Worm (Caenorhabditis elegans) whole organism, young adult: ENCODE data around the gene ceh-13.

Experiments
- B0336.3 ChIP-seq: fragments of 200-800 bp; sonication (Bioruptor generic); IDR thresholded peaks from 2 replicates; pipeline ENCODE4 v1.3.6; 2022; ENCODE audit warnings: missing genetic modification characterization, missing compliant biosample characterization
- C06A6.2 ChIP-seq: fragments of 200-800 bp; sonication (Bioruptor generic); conservative IDR thresholded peaks from 2 replicates; pipeline ENCODE4 v1.3.6; 2022; ENCODE audit warnings: missing genetic modification characterization, missing compliant biosample characterization
- D2030.7 ChIP-seq: fragments of 200-800 bp; sonication (Bioruptor generic); IDR thresholded peaks from 2 replicates; pipeline ENCODE4 v1.3.6; 2022; ENCODE audit warnings: missing genetic modification reagents, missing genetic modification characterization, missing compliant biosample characterization
- F37B4.10 ChIP-seq: fragments of 200-800 bp; sonication (Bioruptor generic); IDR thresholded peaks from 2 replicates; pipeline ENCODE4 v1.3.6; 2022; ENCODE audit warnings: missing genetic modification characterization, missing compliant biosample characterization
- F39B2.1 ChIP-seq: fragments of 200-800 bp; sonication (Bioruptor generic); IDR thresholded peaks from 2 replicates; pipeline ENCODE4 v1.3.6; 2022; ENCODE audit warnings: missing genetic modification reagents, missing genetic modification characterization, missing compliant biosample characterization
- Y53G8AR.9 ChIP-seq: fragments of 200-800 bp; sonication (Bioruptor generic); conservative IDR thresholded peaks from 2 replicates; pipeline ENCODE4 v1.3.6; 2022; ENCODE audit warnings: missing genetic modification reagents, missing genetic modification characterization, missing compliant biosample characterization
- Y67H2A.10 ChIP-seq: fragments of 200-800 bp; sonication (Bioruptor generic); conservative IDR thresholded peaks from 2 replicates; pipeline ENCODE4 v1.3.6; 2022; ENCODE audit warnings: missing genetic modification reagents, missing genetic modification characterization, missing compliant biosample characterization
- Y95B8A.8 ChIP-seq: fragments of 200-800 bp; sonication (Bioruptor generic); IDR thresholded peaks from 2 replicates; pipeline ENCODE4 v1.3.6; 2022; ENCODE audit warnings: missing genetic modification reagents, missing genetic modification characterization, missing compliant biosample characterization
- ama-1 ChIP-seq, 3 experiments: fragments of 150-350 bp in 1 of 3; sonication (generic microtip) in 2 of 3; optimal IDR thresholded peaks; 2 replicates each; lab custom pipeline; 2014 to 2018; ENCODE audit warnings: missing biosample characterization in 2 of 3, missing genetic modification characterization in 2 of 3, missing genetic modification reagents in 2 of 3
- aptf-3 ChIP-seq: fragments of 200-800 bp; sonication (Bioruptor generic); IDR thresholded peaks from 2 replicates; pipeline ENCODE4 v1.3.6; 2022; ENCODE audit warnings: missing genetic modification characterization, missing compliant biosample characterization
- athp-1 ChIP-seq: sonication (generic microtip); optimal IDR thresholded peaks from 2 replicates; lab custom pipeline; 2017; ENCODE audit warnings: mild to moderate bottlenecking, missing genetic modification characterization, missing compliant biosample characterization
- cebp-1 ChIP-seq, 2 experiments: fragments of 200-800 bp in 1 of 2; sonication (Bioruptor generic) in 1 of 2; sonication (generic microtip) in 1 of 2; IDR thresholded peaks in 1 of 2; optimal IDR thresholded peaks in 1 of 2; 2 replicates each; pipeline versions ENCODE4 v1.3.6 to Lab custom; 2017 to 2022; ENCODE audit warnings: missing compliant biosample characterization in 2 of 2, missing genetic modification characterization in 2 of 2, mild to moderate bottlenecking in 1 of 2, missing genetic modification reagents in 1 of 2, moderate library complexity in 1 of 2
- cebp-2 ChIP-seq: fragments of 200-800 bp; sonication (Bioruptor generic); IDR thresholded peaks from 2 replicates; pipeline ENCODE4 v1.3.6; 2022; ENCODE audit warnings: missing genetic modification characterization, missing compliant biosample characterization
- ceh-58 ChIP-seq: fragments of 200-800 bp; sonication (Bioruptor generic); IDR thresholded peaks from 2 replicates; pipeline ENCODE4 v1.3.6; 2022; ENCODE audit warnings: missing genetic modification characterization, missing compliant biosample characterization
- chd-7 ChIP-seq: sonication (generic microtip); optimal IDR thresholded peaks from 2 replicates; lab custom pipeline; 2016; ENCODE audit warnings: mild to moderate bottlenecking, missing genetic modification characterization, moderate library complexity, missing compliant biosample characterization
- dox-1 ChIP-seq: fragments of 200-800 bp; sonication (Bioruptor generic); IDR thresholded peaks from 2 replicates; pipeline ENCODE4 v1.3.6; 2022; ENCODE audit warnings: missing genetic modification reagents, missing genetic modification characterization, missing compliant biosample characterization
- egrh-3 ChIP-seq: fragments of 200-800 bp; sonication (Bioruptor generic); IDR thresholded peaks from 2 replicates; pipeline ENCODE4 v1.3.6; 2022; ENCODE audit warnings: missing genetic modification reagents, missing genetic modification characterization, missing compliant biosample characterization
- ekl-4 ChIP-seq: fragments of 200-800 bp; sonication (Bioruptor generic); IDR thresholded peaks from 2 replicates; pipeline ENCODE4 v1.3.6; 2022; ENCODE audit warnings: missing genetic modification reagents, missing genetic modification characterization, missing compliant biosample characterization
- ets-4 ChIP-seq: fragments of 200-800 bp; sonication (Bioruptor generic); optimal IDR thresholded peaks from 2 replicates; lab custom pipeline; 2018; ENCODE audit warnings: mild to moderate bottlenecking, missing genetic modification characterization, missing compliant biosample characterization
- fkh-3 ChIP-seq: sonication (generic microtip); optimal IDR thresholded peaks from 2 replicates; lab custom pipeline; 2016; ENCODE audit warnings: mild to moderate bottlenecking, missing genetic modification characterization, missing compliant biosample characterization
- hlh-12 ChIP-seq: sonication (generic microtip); optimal IDR thresholded peaks from 2 replicates; lab custom pipeline; 2016; ENCODE audit warnings: missing genetic modification characterization, missing compliant biosample characterization
- let-526 ChIP-seq: fragments of 200-800 bp; sonication (Bioruptor generic); IDR thresholded peaks from 2 replicates; pipeline ENCODE4 v1.3.6; 2022; ENCODE audit warnings: missing genetic modification reagents, missing genetic modification characterization, missing compliant biosample characterization
- lin-54 ChIP-seq: fragments of 200-800 bp; sonication (Bioruptor generic); optimal IDR thresholded peaks from 2 replicates; lab custom pipeline; 2018; ENCODE audit warnings: mild to moderate bottlenecking, missing genetic modification characterization, missing compliant biosample characterization
- madf-6 ChIP-seq: fragments of 200-800 bp; sonication (Bioruptor generic); IDR thresholded peaks from 2 replicates; pipeline ENCODE4 v1.3.6; 2022; ENCODE audit warnings: missing genetic modification reagents, missing genetic modification characterization, missing compliant biosample characterization
- mxl-1 ChIP-seq: sonication (generic microtip); optimal IDR thresholded peaks from 2 replicates; lab custom pipeline; 2016; ENCODE audit warnings: missing genetic modification characterization, missing compliant biosample characterization
- nfya-1 ChIP-seq: sonication (generic microtip); optimal IDR thresholded peaks from 2 replicates; lab custom pipeline; 2017; ENCODE audit warnings: antibody characterized with exemption, missing compliant biosample characterization, missing genetic modification characterization, borderline replicate concordance; ENCODE audit not compliant: insufficient read depth
- nfyb-1 ChIP-seq: fragments of 200-800 bp; sonication (Bioruptor generic); IDR thresholded peaks from 2 replicates; pipeline ENCODE4 v1.3.6; 2022; ENCODE audit warnings: missing genetic modification reagents, missing genetic modification characterization, missing compliant biosample characterization
- nhr-179 ChIP-seq: sonication (generic microtip); optimal IDR thresholded peaks from 2 replicates; lab custom pipeline; 2016; ENCODE audit warnings: mild to moderate bottlenecking, missing genetic modification characterization, missing compliant biosample characterization
- nhr-80 ChIP-seq: sonication (generic microtip); optimal IDR thresholded peaks from 2 replicates; lab custom pipeline; 2016; ENCODE audit warnings: missing genetic modification characterization, missing compliant biosample characterization
- pha-4 ChIP-seq: fragments of 150-350 bp; sonication (generic microtip); optimal IDR thresholded peaks from 2 replicates; lab custom pipeline; 2014; ENCODE audit warnings: missing biosample characterization, missing genetic modification reagents, missing genetic modification characterization
- repo-1 ChIP-seq: sonication (generic microtip); optimal IDR thresholded peaks from 2 replicates; lab custom pipeline; 2017; ENCODE audit warnings: mild to moderate bottlenecking, missing genetic modification characterization, missing compliant biosample characterization
- sea-2 ChIP-seq: fragments of 200-800 bp; sonication (Bioruptor generic); IDR thresholded peaks from 2 replicates; pipeline ENCODE4 v1.3.6; 2022; ENCODE audit warnings: missing genetic modification characterization, missing compliant biosample characterization
- snpc-1.1 ChIP-seq: sonication (generic microtip); optimal IDR thresholded peaks from 2 replicates; lab custom pipeline; 2017; ENCODE audit warnings: missing genetic modification characterization, mild to moderate bottlenecking, missing compliant biosample characterization, antibody characterized with exemption, moderate library complexity, missing genotype, missing genetic modification reagents; ENCODE audit not compliant: insufficient read depth
- ztf-3 ChIP-seq: fragments of 200-800 bp; sonication (Bioruptor generic); optimal IDR thresholded peaks from 2 replicates; lab custom pipeline; 2018; ENCODE audit warnings: mild to moderate bottlenecking, missing genetic modification characterization, missing compliant biosample characterization

The ceh-13 gene

ce11 chrIII:7520672-7521071, 34.8 kb upstream of the ceh-13 start, which contains the start of the genes cux-7 and C07H6.2 (continued):
- no peak for TF ChIP-seq ama-1 (optimal IDR thresholded peaks at IDR 0.05; lab: Kevin White, UChicago)
- no peak for TF ChIP-seq ama-1 (GFP tag; optimal IDR thresholded peaks at IDR 0.05; lab: Kevin White, UChicago)
- peak; percentile 63; the same call in 1 of the 2 replicates for TF ChIP-seq Y67H2A.10 (GFP tag; lab: Robert Waterston, UW)

ce11 chrIII:7521163-7521562, 34.3 kb upstream of the ceh-13 start, which contains the start of gene lig-4:
TSS of gene lig-4 (plus strand) at chrIII:7521463.
- no peak for TF ChIP-seq D2030.7 (GFP tag; lab: Robert Waterston, UW)
- no peak for TF ChIP-seq ekl-4 (GFP tag; lab: Robert Waterston, UW)
- no peak for TF ChIP-seq F37B4.10 (GFP tag; lab: Robert Waterston, UW)
- TF ChIP-seq snpc-1.1 (tag; lab: Kevin White, UChicago): no peak
- TF ChIP-seq madf-6: no peak
- TF ChIP-seq C06A6.2 (GFP tag; lab: Robert Waterston, UW): no peak
- TF ChIP-seq egrh-3 (GFP tag; lab: Robert Waterston, UW): no peak
- no peak for TF ChIP-seq mxl-1
- no peak for TF ChIP-seq ztf-3
- no peak for TF ChIP-seq fkh-3
- TF ChIP-seq pha-4 (tag; lab: Kevin White, UChicago): no peak
- no peak for TF ChIP-seq chd-7
- TF ChIP-seq ets-4 (GFP tag; lab: Kevin White, UChicago): no peak
- TF ChIP-seq hlh-12 (tag; lab: Kevin White, UChicago): no peak
- no peak for TF ChIP-seq nfya-1 (tag; lab: Kevin White, UChicago)
- no peak for TF ChIP-seq sea-2
- TF ChIP-seq repo-1 (tag; lab: Kevin White, UChicago): no peak
- no peak for TF ChIP-seq ceh-58
- TF ChIP-seq nhr-179: no peak
- TF ChIP-seq nfyb-1 (GFP tag; lab: Robert Waterston, UW): no peak

ce11 chrIII:7524830-7525344, 30.6 kb upstream of the ceh-13 start:
- TF ChIP-seq nhr-80 (tag; lab: Kevin White, UChicago) (no peak), C06A6.2 (GFP tag; lab: Robert Waterston, UW) (no peak), let-526 (GFP tag; lab: Robert Waterston, UW) (no peak), lin-54 (GFP tag; lab: Kevin White, UChicago) (no peak), B0336.3 (GFP tag; lab: Robert Waterston, UW) (no peak), F39B2.1 (GFP tag; lab: Robert Waterston, UW) (no peak), ceh-58 (no peak), dox-1 (GFP tag; lab: Robert Waterston, UW) (no peak), aptf-3 (GFP tag; lab: Robert Waterston, UW) (no peak), ets-4 (GFP tag; lab: Kevin White, UChicago) (no peak), athp-1 (tag; lab: Kevin White, UChicago) (no peak), Y95B8A.8 (GFP tag; lab: Robert Waterston, UW) (no peak), nhr-179 (no peak), cebp-2 (GFP tag; lab: Robert Waterston, UW) (no peak), Y53G8AR.9 (GFP tag; lab: Robert Waterston, UW) (no peak), cebp-1 (GFP tag; IDR thresholded peaks at IDR 0.05; lab: Robert Waterston, UW) (no peak), cebp-1 (tag; optimal IDR thresholded peaks at IDR 0.05; lab: Kevin White, UChicago) (no peak)
